Worm (Caenorhabditis elegans): Measurements from ENCODE around the gene C02B10.3.
A peak's percentile ranks its signal among the peaks of the same experiment; 100 is the strongest.
"Not testable (repeated sequence)": the region's sequence is repeated elsewhere in the genome, so short reads cannot be mapped to it uniquely, and the experiment has no call there.

The C02B10.3 gene

ce11 chrIV:5064961-5065360, 38.1 kb downstream of the C02B10.3 start, which contains the start of gene msp-53:
Gene msp-53, minus strand, starts transcription at chrIV:5065061.
- not testable (repeated sequence) for TF ChIP-seq dmd-9 (GFP tag; IDR thresholded peaks at IDR 0.05); nhr-48 (tag; optimal IDR thresholded peaks at IDR 0.05); dve-1 (tag; optimal IDR thresholded peaks at IDR 0.05; ENCODE audit: insufficient read depth)

- peak; percentile 29 for TF ChIP-seq unc-130 (GFP tag; optimal IDR thresholded peaks at IDR 0.05)
- TF ChIP-seq nhr-102 (tag; optimal IDR thresholded peaks at IDR 0.05): peak; percentile 50
- peak; percentile 63; the same call in 1 of the 2 replicates for TF ChIP-seq mdt-29 (GFP tag; IDR thresholded peaks at IDR 0.05)
- TF ChIP-seq snpc-1.2 (GFP tag; IDR thresholded peaks at IDR 0.05): peak; percentile 97
- TF ChIP-seq dmd-6 (GFP tag; IDR thresholded peaks at IDR 0.05): no peak
- TF ChIP-seq snpc-4 (tag; optimal IDR thresholded peaks at IDR 0.05): peak; percentile 80
- TF ChIP-seq dve-1 (tag; optimal IDR thresholded peaks at IDR 0.05; ENCODE audit: insufficient read depth): peak; percentile 25
- TF ChIP-seq F49E8.2 (tag; optimal IDR thresholded peaks at IDR 0.05; ENCODE audit: borderline replicate concordance): peak; percentile 1
- TF ChIP-seq hlh-11 (tag; optimal IDR thresholded peaks at IDR 0.05): peak; percentile 5
- peak; percentile 36; the same call in 1 of the 2 replicates for TF ChIP-seq lin-38 (GFP tag; IDR thresholded peaks at IDR 0.05)
- TF ChIP-seq Y105C5A.15 (GFP tag; IDR thresholded peaks at IDR 0.05): 0 out of 2 replicates have a peak, but pooled peaks have one; percentile 35
- TF ChIP-seq Y48G9A.11 (GFP tag; IDR thresholded peaks at IDR 0.05): 0 out of 2 replicates have a peak, but pooled peaks have one; percentile 16
- peak; percentile 47 for TF ChIP-seq T26A8.4 (GFP tag; IDR thresholded peaks at IDR 0.05)
- TF ChIP-seq nhr-11 (tag; optimal IDR thresholded peaks at IDR 0.05): no peak
- TF ChIP-seq mes-2 (tag; optimal IDR thresholded peaks at IDR 0.05; ENCODE audit: poor library complexity, severe bottlenecking): peak; percentile 43
- TF ChIP-seq lir-3 (tag; optimal IDR thresholded peaks at IDR 0.05): no peak
These were observed 39.8 kb downstream of the C02B10.3 start for ce11 chrIV:5063297-5063696.

ce11 chrIV:5062278-5062677, 40.8 kb downstream of the C02B10.3 start, which contains the start of gene msp-57:
Gene msp-57, plus strand, starts transcription at chrIV:5062578.
- not testable (repeated sequence) for TF ChIP-seq mxl-2 (GFP tag; conservative IDR thresholded peaks at IDR 0.05); vab-7 (GFP tag; IDR thresholded peaks at IDR 0.05); zip-2 (tag; optimal IDR thresholded peaks at IDR 0.05)

- TF ChIP-seq zag-1 (tag; optimal IDR thresholded peaks at IDR 0.05) (no peak), gei-8 (GFP tag; optimal IDR thresholded peaks at IDR 0.05) (no peak), Y105C5A.15 (GFP tag; IDR thresholded peaks at IDR 0.05) (no peak), daf-19 (GFP tag; conservative IDR thresholded peaks at IDR 0.05) (no peak), Y48G9A.11 (GFP tag; IDR thresholded peaks at IDR 0.05) (no peak), ztf-7 (tag; optimal IDR thresholded peaks at IDR 0.05) (no peak), nhr-48 (tag; optimal IDR thresholded peaks at IDR 0.05) (no peak), ZK337.2 (GFP tag; IDR thresholded peaks at IDR 0.05) (no peak), lsy-2 (tag; optimal IDR thresholded peaks at IDR 0.05) (no peak), duxl-1 (tag; optimal IDR thresholded peaks at IDR 0.05; ENCODE audit: poor library complexity) (no peak), fos-1 (tag; optimal IDR thresholded peaks at IDR 0.05) (no peak), cey-2 (tag; optimal IDR thresholded peaks at IDR 0.05; ENCODE audit: borderline replicate concordance, insufficient read depth) (no peak), hlh-11 (tag; optimal IDR thresholded peaks at IDR 0.05) (no peak)
These were observed 42.1 kb downstream of the C02B10.3 start, which contains the start of gene C09B9.7 for ce11 chrIV:5060984-5061383. Gene C09B9.7, minus strand, starts transcription at chrIV:5061084.

- no peak for TF ChIP-seq lin-1 (GFP tag; IDR thresholded peaks at IDR 0.05)
- no peak for TF ChIP-seq dve-1 (tag; optimal IDR thresholded peaks at IDR 0.05; ENCODE audit: insufficient read depth)
- TF ChIP-seq unc-130 (GFP tag; optimal IDR thresholded peaks at IDR 0.05): no peak
- TF ChIP-seq Y75B8A.6 (GFP tag; IDR thresholded peaks at IDR 0.05): no peak
- TF ChIP-seq zip-11 (GFP tag; IDR thresholded peaks at IDR 0.05): no peak
- TF ChIP-seq ztf-11 (tag; optimal IDR thresholded peaks at IDR 0.05): no peak
- TF ChIP-seq lin-39 (tag; optimal IDR thresholded peaks at IDR 0.05): no peak
- no peak for TF ChIP-seq nhr-11 (tag; optimal IDR thresholded peaks at IDR 0.05)
- TF ChIP-seq cey-2 (tag; optimal IDR thresholded peaks at IDR 0.05; ENCODE audit: borderline replicate concordance, insufficient read depth): no peak
- no peak for TF ChIP-seq lim-7 (GFP tag; IDR thresholded peaks at IDR 0.05)
- TF ChIP-seq daf-16 (GFP tag; optimal IDR thresholded peaks at IDR 0.05): no peak
- TF ChIP-seq daf-16 (tag; optimal IDR thresholded peaks at IDR 0.05): no peak
- no peak for TF ChIP-seq attf-4 (tag; optimal IDR thresholded peaks at IDR 0.05)
- no peak for TF ChIP-seq ceh-62 (tag; optimal IDR thresholded peaks at IDR 0.05)
- no peak for TF ChIP-seq lsy-2 (tag; optimal IDR thresholded peaks at IDR 0.05)
- no peak for TF ChIP-seq set-16 (GFP tag; IDR thresholded peaks at IDR 0.05)
- no peak for TF ChIP-seq mdt-29 (GFP tag; IDR thresholded peaks at IDR 0.05)
These were observed 47.0 kb downstream of the C02B10.3 start, which contains the start of gene msp-55 for ce11 chrIV:5055964-5056588. Gene msp-55, minus strand, starts transcription at chrIV:5056014.

Data from whole organism, L4 larva.